Worm (Caenorhabditis elegans): ENCODE results near the gene Y37H2A.7.

DNA sequence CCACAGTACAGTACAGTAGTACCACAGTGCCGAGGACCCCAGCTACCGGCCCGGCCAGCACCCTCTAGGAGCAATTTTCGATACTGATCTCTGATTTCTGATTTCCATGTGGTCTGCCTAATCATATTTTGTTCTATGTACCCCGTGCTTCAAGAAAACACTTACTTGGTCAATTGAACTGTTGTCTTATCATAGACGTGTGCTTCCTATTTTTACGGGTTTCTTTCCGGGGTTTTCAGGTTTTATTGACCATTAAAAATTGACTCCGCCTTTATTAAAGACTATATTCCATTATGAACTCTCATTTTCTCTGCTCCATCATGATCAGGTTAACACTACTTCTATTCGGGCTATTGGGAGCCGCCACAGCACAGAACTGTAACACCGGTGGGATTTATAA lies 23.4 kb upstream of the Y37H2A.7 start, which contains the start of gene clec-48:
- TF ChIP-seq pes-1 (GFP tag; IDR thresholded peaks at IDR 0.05) (no peak), tbx-37 (GFP tag; conservative IDR thresholded peaks at IDR 0.05) (no peak), ama-1 (optimal IDR thresholded peaks at IDR 0.05) (no peak), tra-4 (tag; optimal IDR thresholded peaks at IDR 0.05) (no peak), hmbx-1 (tag; optimal IDR thresholded peaks at IDR 0.05) (no peak), B0310.2 (tag; optimal IDR thresholded peaks at IDR 0.05) (no peak), aly-1 (tag; optimal IDR thresholded peaks at IDR 0.05) (no peak), ceh-13 (GFP tag; optimal IDR thresholded peaks at IDR 0.05) (no peak), scrt-1 (GFP tag; IDR thresholded peaks at IDR 0.05) (no peak), ceh-36 (tag; optimal IDR thresholded peaks at IDR 0.05) (no peak), hnd-1 (tag; optimal IDR thresholded peaks at IDR 0.05) (no peak), flt-1 (GFP tag; IDR thresholded peaks at IDR 0.05) (no peak), tbx-11 (GFP tag; IDR thresholded peaks at IDR 0.05) (no peak), ets-7 (tag; optimal IDR thresholded peaks at IDR 0.05) (no peak)
